Fruit fly (Drosophila melanogaster) whole organism: ENCODE results near the gene Sgs7.

Experiments
- CG8478 ChIP-seq: fragments of >200 bp; optimal IDR thresholded peaks from 2 replicates; lab custom pipeline; 2018; ENCODE audit warnings: inconsistent platforms
- Dll ChIP-seq: fragments of >200 bp; optimal IDR thresholded peaks from 2 replicates; lab custom pipeline; 2017
- EcR ChIP-seq, 2 experiments: fragments of >200 bp; optimal IDR thresholded peaks; 2 replicates each; lab custom pipeline; 2017; ENCODE audit warnings: missing biosample characterization in 2 of 2, missing genetic modification characterization in 2 of 2, missing genetic modification reagents in 2 of 2
- pan ChIP-seq: fragments of >200 bp; optimal IDR thresholded peaks from 2 replicates; lab custom pipeline; 2017
- psq ChIP-seq: fragments of >200 bp; optimal IDR thresholded peaks from 2 replicates; lab custom pipeline; 2017
- usp ChIP-seq: fragments of >200 bp; optimal IDR thresholded peaks from 2 replicates; lab custom pipeline; 2017; ENCODE audit warnings: missing biosample characterization, missing genetic modification characterization, mixed read lengths

Gene Sgs7

dm6 chr3L:11556637-11557036 is 47.0 kb downstream of the Sgs7 start:
- TF ChIP-seq CG8478 (lab: Kevin White, UChicago) (no peak), Dll (no peak), EcR (GFP tag; optimal IDR thresholded peaks at IDR 0.05; lab: Kevin White, UChicago) (no peak), usp (no peak)

- no peak for TF ChIP-seq Dll
- TF ChIP-seq psq: no peak
- TF ChIP-seq EcR (GFP tag; optimal IDR thresholded peaks at IDR 0.05; lab: Kevin White, UChicago): no peak
- TF ChIP-seq CG8478 (lab: Kevin White, UChicago): no peak
- no peak for TF ChIP-seq usp
- no peak for TF ChIP-seq pan
Observed at dm6 chr3L:11557209-11557608, 47.5 kb downstream of the Sgs7 start.
